Worm (Caenorhabditis elegans) whole organism, late embryonic: Measurements from ENCODE around the gene F44E2.8.

Source experiments
- C08G9.2 ChIP-seq: sonication (generic microtip); optimal IDR thresholded peaks from 2 replicates; lab custom pipeline; 2016; ENCODE audit warnings: mild to moderate bottlenecking, missing genetic modification characterization, moderate library complexity, missing compliant biosample characterization
- C38D4.7 ChIP-seq: fragments of 200-800 bp; sonication (Bioruptor generic); optimal IDR thresholded peaks from 2 replicates; lab custom pipeline; 2018; ENCODE audit warnings: mild to moderate bottlenecking, missing genetic modification characterization, moderate library complexity, missing compliant biosample characterization
- F13H6.1 ChIP-seq: sonication (generic microtip); optimal IDR thresholded peaks from 2 replicates; lab custom pipeline; 2016; ENCODE audit warnings: missing genetic modification characterization, missing compliant biosample characterization
- K02D7.2 ChIP-seq: sonication (generic microtip); optimal IDR thresholded peaks from 2 replicates; lab custom pipeline; 2017; ENCODE audit warnings: mild to moderate bottlenecking, missing genetic modification characterization, missing compliant biosample characterization
- T23F11.4 ChIP-seq: fragments of 200-800 bp; sonication (Bioruptor generic); optimal IDR thresholded peaks from 2 replicates; lab custom pipeline; 2018; ENCODE audit warnings: mild to moderate bottlenecking, missing genetic modification characterization, missing compliant biosample characterization
- ama-1 ChIP-seq: fragments of 150-350 bp; optimal IDR thresholded peaks from 2 replicates; lab custom pipeline; 2014
- ceh-14 ChIP-seq: sonication (generic microtip); optimal IDR thresholded peaks from 2 replicates; lab custom pipeline; 2016; ENCODE audit warnings: missing genotype, missing genetic modification characterization, missing compliant biosample characterization
- ceh-18 ChIP-seq: sonication (generic microtip); optimal IDR thresholded peaks from 2 replicates; lab custom pipeline; 2016; ENCODE audit warnings: missing genetic modification characterization, missing compliant biosample characterization
- ceh-2 ChIP-seq: sonication (generic microtip); optimal IDR thresholded peaks from 2 replicates; lab custom pipeline; 2016; ENCODE audit warnings: missing genotype, missing genetic modification characterization, missing compliant biosample characterization
- ceh-22 ChIP-seq: sonication (generic microtip); optimal IDR thresholded peaks from 2 replicates; lab custom pipeline; 2017; ENCODE audit warnings: missing biosample characterization, missing genetic modification characterization
- ceh-24 ChIP-seq: sonication (generic microtip); optimal IDR thresholded peaks from 2 replicates; lab custom pipeline; 2016; ENCODE audit warnings: mild to moderate bottlenecking, missing genetic modification characterization, missing compliant biosample characterization
- ceh-30 ChIP-seq: fragments of 150-350 bp; optimal IDR thresholded peaks from 2 replicates; lab custom pipeline; 2014; ENCODE audit warnings: missing biosample characterization, missing genetic modification characterization
- ceh-31 ChIP-seq: sonication (generic microtip); optimal IDR thresholded peaks from 2 replicates; lab custom pipeline; 2016; ENCODE audit warnings: missing genetic modification characterization, missing compliant biosample characterization
- ceh-34 ChIP-seq: sonication (generic microtip); optimal IDR thresholded peaks from 2 replicates; lab custom pipeline; 2016; ENCODE audit warnings: mild to moderate bottlenecking, missing genetic modification characterization, missing compliant biosample characterization
- ets-4 ChIP-seq: sonication (generic microtip); optimal IDR thresholded peaks from 2 replicates; lab custom pipeline; 2016; ENCODE audit warnings: missing genetic modification characterization, missing compliant biosample characterization
- fkh-10 ChIP-seq: fragments of 150-350 bp; optimal IDR thresholded peaks from 2 replicates; lab custom pipeline; 2014; ENCODE audit warnings: missing biosample characterization, missing genetic modification reagents, missing genetic modification characterization
- fkh-6 ChIP-seq: sonication (generic microtip); optimal IDR thresholded peaks from 2 replicates; lab custom pipeline; 2016; ENCODE audit warnings: missing genetic modification characterization, missing compliant biosample characterization
- gmeb-2 ChIP-seq: sonication (generic microtip); optimal IDR thresholded peaks from 2 replicates; lab custom pipeline; 2016; ENCODE audit warnings: missing genetic modification characterization, inconsistent platforms, missing compliant biosample characterization
- hlh-30 ChIP-seq: sonication (generic microtip); optimal IDR thresholded peaks from 2 replicates; lab custom pipeline; 2017; ENCODE audit warnings: antibody characterized with exemption, missing genetic modification characterization, missing compliant biosample characterization; ENCODE audit not compliant: insufficient read depth
- hlh-6 ChIP-seq: sonication (generic microtip); optimal IDR thresholded peaks from 2 replicates; lab custom pipeline; 2016; ENCODE audit warnings: missing genotype, missing genetic modification characterization, missing compliant biosample characterization
- hlh-8 ChIP-seq: sonication (generic microtip); optimal IDR thresholded peaks from 2 replicates; lab custom pipeline; 2016; ENCODE audit warnings: missing genotype, missing genetic modification characterization, missing compliant biosample characterization
- lin-11 ChIP-seq: fragments of 200-800 bp; sonication (Bioruptor generic); optimal IDR thresholded peaks from 2 replicates; lab custom pipeline; 2018; ENCODE audit warnings: mild to moderate bottlenecking, missing genetic modification characterization, missing compliant biosample characterization
- mec-3 ChIP-seq: sonication (generic microtip); optimal IDR thresholded peaks from 2 replicates; lab custom pipeline; 2016; ENCODE audit warnings: borderline replicate concordance, missing genetic modification characterization, missing compliant biosample characterization
- nfya-1 ChIP-seq: sonication (generic microtip); optimal IDR thresholded peaks from 2 replicates; lab custom pipeline; 2017; ENCODE audit warnings: missing genetic modification characterization, mild to moderate bottlenecking, missing compliant biosample characterization, antibody characterized with exemption, moderate library complexity
- nhr-11 ChIP-seq: fragments of 150-350 bp; optimal IDR thresholded peaks from 2 replicates; lab custom pipeline; 2014; ENCODE audit warnings: missing biosample characterization, missing genetic modification characterization
- npax-4 ChIP-seq: sonication (generic microtip); optimal IDR thresholded peaks from 2 replicates; lab custom pipeline; 2016; ENCODE audit warnings: missing genetic modification characterization, missing compliant biosample characterization
- odd-2 ChIP-seq: sonication (generic microtip); optimal IDR thresholded peaks from 2 replicates; lab custom pipeline; 2017; ENCODE audit warnings: antibody characterized with exemption, mild to moderate bottlenecking, missing genetic modification characterization, missing compliant biosample characterization
- pax-1 ChIP-seq: fragments of 150-350 bp; optimal IDR thresholded peaks from 2 replicates; lab custom pipeline; 2014; ENCODE audit warnings: missing biosample characterization, missing genetic modification characterization
- pha-2 ChIP-seq: sonication (generic microtip); optimal IDR thresholded peaks from 2 replicates; lab custom pipeline; 2017; ENCODE audit warnings: mild to moderate bottlenecking, missing genetic modification characterization, missing compliant biosample characterization
- pha-4 ChIP-seq: fragments of 150-350 bp; optimal IDR thresholded peaks from 2 replicates; lab custom pipeline; 2018; ENCODE audit warnings: missing biosample characterization, missing genetic modification reagents, missing genetic modification characterization
- pqm-1 ChIP-seq: sonication (generic microtip); optimal IDR thresholded peaks from 2 replicates; lab custom pipeline; 2016; ENCODE audit warnings: missing genetic modification characterization, missing compliant biosample characterization
- pros-1 ChIP-seq: fragments of 150-350 bp; optimal IDR thresholded peaks from 2 replicates; lab custom pipeline; 2014; ENCODE audit warnings: missing biosample characterization, missing genetic modification reagents, missing genetic modification characterization
- ref-2 ChIP-seq: sonication (generic microtip); optimal IDR thresholded peaks from 2 replicates; lab custom pipeline; 2016; ENCODE audit warnings: missing genetic modification characterization, missing compliant biosample characterization
- rnt-1 ChIP-seq: sonication (generic microtip); optimal IDR thresholded peaks from 2 replicates; lab custom pipeline; 2016; ENCODE audit warnings: missing genetic modification characterization, missing compliant biosample characterization
- syd-9 ChIP-seq: sonication (generic microtip); optimal IDR thresholded peaks from 2 replicates; lab custom pipeline; 2016; ENCODE audit warnings: mild to moderate bottlenecking, missing genetic modification characterization, moderate library complexity, missing compliant biosample characterization
- tbx-2 ChIP-seq: sonication (generic microtip); optimal IDR thresholded peaks from 2 replicates; lab custom pipeline; 2016; ENCODE audit warnings: missing genetic modification characterization, missing compliant biosample characterization
- tbx-7 ChIP-seq: sonication (generic microtip); optimal IDR thresholded peaks from 2 replicates; lab custom pipeline; 2016; ENCODE audit warnings: missing genotype, missing genetic modification characterization, missing compliant biosample characterization
- unc-3 ChIP-seq, 2 experiments: fragments of 200-800 bp in 1 of 2; sonication (Bioruptor generic) in 1 of 2; sonication (generic microtip) in 1 of 2; conservative IDR thresholded peaks in 1 of 2; optimal IDR thresholded peaks in 1 of 2; 2 replicates each; pipeline versions ENCODE4 v1.3.6 to Lab custom; 2016 to 2022; ENCODE audit warnings: missing compliant biosample characterization in 2 of 2, missing genetic modification characterization in 2 of 2, missing genetic modification reagents in 1 of 2
- unc-55 ChIP-seq: sonication (generic microtip); optimal IDR thresholded peaks from 2 replicates; lab custom pipeline; 2017; ENCODE audit warnings: missing biosample characterization, missing genetic modification reagents, missing genetic modification characterization
- unc-86 ChIP-seq: sonication (generic microtip); optimal IDR thresholded peaks from 2 replicates; lab custom pipeline; 2016; ENCODE audit warnings: missing genetic modification characterization, missing compliant biosample characterization

The F44E2.8 gene

ce11 chrIII:8829245-8829644 is 20.4 kb downstream of the F44E2.8 start, which contains the start of gene F44E2.3 (continued):
- TF ChIP-seq F13H6.1 (tag; lab: Kevin White, UChicago): no peak

ce11 chrIII:8827128-8827527 is 22.5 kb downstream of the F44E2.8 start, which contains the start of gene F54F2.9:
F54F2.9 (minus strand) TSS chrIII:8827228.
- no peak for TF ChIP-seq ceh-22 (tag; lab: Kevin White, UChicago)
- TF ChIP-seq ets-4 (tag; lab: Kevin White, UChicago): no peak

ce11 chrIII:8824556-8824955 is 25.1 kb downstream of the F44E2.8 start:
- TF ChIP-seq ceh-2 (tag; lab: Kevin White, UChicago) (no peak), syd-9 (tag; lab: Kevin White, UChicago) (no peak), fkh-10 (GFP tag; lab: Kevin White, UChicago) (no peak), unc-55 (GFP tag; lab: Kevin White, UChicago) (no peak), hlh-30 (no peak), mec-3 (tag; lab: Kevin White, UChicago) (no peak), ref-2 (tag; lab: Kevin White, UChicago) (no peak), ceh-34 (no peak), odd-2 (tag; lab: Kevin White, UChicago) (no peak), lin-11 (tag; lab: Kevin White, UChicago) (no peak), gmeb-2 (tag; lab: Kevin White, UChicago) (no peak), pha-4 (tag; lab: Kevin White, UChicago) (no peak), ets-4 (tag; lab: Kevin White, UChicago) (no peak), ama-1 (lab: Kevin White, UChicago) (no peak), npax-4 (tag; lab: Kevin White, UChicago) (no peak), C38D4.7 (no peak), pax-1 (tag; lab: Kevin White, UChicago) (no peak), ceh-14 (no peak)

- TF ChIP-seq hlh-6 (tag; lab: Kevin White, UChicago) (no peak), fkh-10 (GFP tag; lab: Kevin White, UChicago) (no peak), ref-2 (tag; lab: Kevin White, UChicago) (no peak), ceh-2 (tag; lab: Kevin White, UChicago) (no peak), gmeb-2 (tag; lab: Kevin White, UChicago) (no peak)
- TF ChIP-seq, all 69 proteins: peak for 0
Observed at ce11 chrIII:8818599-8818998, 31.1 kb downstream of the F44E2.8 start, which contains the start of gene pat-2. pat-2 (plus strand) TSS chrIII:8818899.

- TF ChIP-seq gmeb-2 (tag; lab: Kevin White, UChicago) (no peak), ceh-18 (tag; lab: Kevin White, UChicago) (peak; percentile 70), syd-9 (tag; lab: Kevin White, UChicago) (no peak), lin-11 (tag; lab: Kevin White, UChicago) (no peak), unc-55 (GFP tag; lab: Kevin White, UChicago) (no peak), ref-2 (tag; lab: Kevin White, UChicago) (no peak), pax-1 (tag; lab: Kevin White, UChicago) (no peak), pros-1 (tag; lab: Kevin White, UChicago) (no peak), ceh-22 (tag; lab: Kevin White, UChicago) (no peak), pha-2 (tag; lab: Kevin White, UChicago) (no peak), unc-3 (GFP tag; conservative IDR thresholded peaks at IDR 0.05; lab: Robert Waterston, UW) (no peak), unc-3 (tag; optimal IDR thresholded peaks at IDR 0.05; lab: Kevin White, UChicago) (no peak), F13H6.1 (tag; lab: Kevin White, UChicago) (peak; percentile 5), rnt-1 (peak; percentile 62), unc-86 (tag; lab: Kevin White, UChicago) (no peak), K02D7.2 (no peak), ama-1 (lab: Kevin White, UChicago) (no peak), tbx-2 (tag; lab: Kevin White, UChicago) (no peak), ceh-2 (tag; lab: Kevin White, UChicago) (no peak), C08G9.2 (tag; lab: Kevin White, UChicago) (no peak), ceh-31 (no peak), fkh-6 (tag; lab: Kevin White, UChicago) (no peak), pqm-1 (tag; lab: Kevin White, UChicago) (no peak), ceh-24 (tag; lab: Kevin White, UChicago) (no peak), T23F11.4 (no peak), nhr-11 (no peak), hlh-8 (no peak), ceh-30 (tag; lab: Kevin White, UChicago) (no peak), tbx-7 (tag; lab: Kevin White, UChicago) (no peak), ceh-34 (peak; percentile 21), nfya-1 (tag; lab: Kevin White, UChicago) (peak; percentile 8)
Observed at ce11 chrIII:8815699-8816098, 34.0 kb downstream of the F44E2.8 start.
